Fruit fly (Drosophila melanogaster): Measurements from ENCODE around the gene hoip.

The hoip gene

dm6 chr2L:9700454-9700853 is 863 bp downstream of the hoip start, which contains the start of gene pelo (continued):
- TF ChIP-seq Jarid2 (GFP tag; optimal IDR thresholded peaks at IDR 0.05), result peak; percentile 40
- no peak for TF ChIP-seq ato (GFP tag; IDR thresholded peaks at IDR 0.05; ENCODE audit: partially characterized antibody)
- TF ChIP-seq vvl (GFP tag; IDR thresholded peaks at IDR 0.05), result peak; percentile 81
- peak; percentile 49 for TF ChIP-seq Blimp-1 (GFP tag; optimal IDR thresholded peaks at IDR 0.05)
- no peak for TF ChIP-seq fd64A (GFP tag; optimal IDR thresholded peaks at IDR 0.05)
- TF ChIP-seq CG4282 (GFP tag; optimal IDR thresholded peaks at IDR 0.05), result no peak
- TF ChIP-seq sens-2 (GFP tag; IDR thresholded peaks at IDR 0.05), result no peak
- TF ChIP-seq CG1647 (GFP tag; optimal IDR thresholded peaks at IDR 0.05), result no peak
- TF ChIP-seq sima (GFP tag; optimal IDR thresholded peaks at IDR 0.05), result no peak
- peak; percentile 1 for TF ChIP-seq CG10274 (GFP tag; optimal IDR thresholded peaks at IDR 0.05)
- peak; percentile 28 for TF ChIP-seq CG17568 (GFP tag; optimal IDR thresholded peaks at IDR 0.05)
- TF ChIP-seq ci (GFP tag; IDR thresholded peaks at IDR 0.05), result peak; percentile 53; the same call in 2 of the 3 replicates
- peak; percentile 63 for TF ChIP-seq CG13894 (tag; optimal IDR thresholded peaks at IDR 0.05)
- TF ChIP-seq scrt (GFP tag; optimal IDR thresholded peaks at IDR 0.05), result peak; percentile 66
- peak in 1 of 3 experiments; percentile 2 for TF ChIP-seq Stat92E (GFP tag; optimal IDR thresholded peaks at IDR 0.05)
- TF ChIP-seq CG2678 (tag; optimal IDR thresholded peaks at IDR 0.05), result peak; percentile 75
- TF ChIP-seq CG2202 (tag; optimal IDR thresholded peaks at IDR 0.05), result no peak
- TF ChIP-seq sisA (GFP tag; IDR thresholded peaks at IDR 0.05), result peak; percentile 52; the same call in 1 of the 2 replicates
- peak; percentile 67 for TF ChIP-seq Hr3 (GFP tag; optimal IDR thresholded peaks at IDR 0.05)
- no peak for TF ChIP-seq Mrtf (GFP tag; IDR thresholded peaks at IDR 0.05)
- TF ChIP-seq prd (optimal IDR thresholded peaks at IDR 0.05), result no peak
- TF ChIP-seq prd (GFP tag; IDR thresholded peaks at IDR 0.05), result peak; percentile 84
- no peak for TF ChIP-seq gsb (GFP tag; IDR thresholded peaks at IDR 0.05)
- TF ChIP-seq chinmo (GFP tag; IDR thresholded peaks at IDR 0.05; ENCODE audit: partially characterized antibody), result no peak
- peak; percentile 71 for TF ChIP-seq unpg (GFP tag; optimal IDR thresholded peaks at IDR 0.05)
- peak; percentile 12 for TF ChIP-seq fd96Cb (tag; optimal IDR thresholded peaks at IDR 0.05)
- TF ChIP-seq CG10979 (tag; optimal IDR thresholded peaks at IDR 0.05), result peak; percentile 57
- TF ChIP-seq oc (tag; optimal IDR thresholded peaks at IDR 0.05), result peak; percentile 22
- TF ChIP-seq CG12155 (GFP tag; optimal IDR thresholded peaks at IDR 0.05), result peak; percentile 68
- TF ChIP-seq Hsf (GFP tag; optimal IDR thresholded peaks at IDR 0.05), result peak; percentile 14
- TF ChIP-seq CG4424 (GFP tag; optimal IDR thresholded peaks at IDR 0.05), result peak; percentile 66
- no peak for TF ChIP-seq CG11398 (GFP tag; optimal IDR thresholded peaks at IDR 0.05)
- TF ChIP-seq CG7963 (GFP tag; IDR thresholded peaks at IDR 0.05; ENCODE audit: partially characterized antibody), result no peak
- TF ChIP-seq ems (GFP tag; optimal IDR thresholded peaks at IDR 0.05), result no peak
- no peak for TF ChIP-seq CG10462 (GFP tag; optimal IDR thresholded peaks at IDR 0.05)
- no peak for TF ChIP-seq pan (optimal IDR thresholded peaks at IDR 0.05)
- peak in 1 of 2 experiments; percentile 69 for TF ChIP-seq pan (GFP tag; optimal IDR thresholded peaks at IDR 0.05 in 1 of 2, IDR thresholded peaks at IDR 0.05 in 1 of 2)
- TF ChIP-seq HLH54F (GFP tag; optimal IDR thresholded peaks at IDR 0.05), result no peak
- peak; percentile 46 for TF ChIP-seq CG4820 (GFP tag; optimal IDR thresholded peaks at IDR 0.05)
- peak; percentile 26 for TF ChIP-seq zfh2 (GFP tag; optimal IDR thresholded peaks at IDR 0.05)
- peak; percentile 79 for TF ChIP-seq CG12659 (GFP tag; optimal IDR thresholded peaks at IDR 0.05)
- TF ChIP-seq da (GFP tag; optimal IDR thresholded peaks at IDR 0.05), result no peak
- peak; percentile 43 for TF ChIP-seq CG6254 (GFP tag; optimal IDR thresholded peaks at IDR 0.05)
- TF ChIP-seq CG12236 (GFP tag; optimal IDR thresholded peaks at IDR 0.05), result no peak
- no peak for TF ChIP-seq CG10431 (GFP tag; optimal IDR thresholded peaks at IDR 0.05)
- TF ChIP-seq nom (GFP tag; optimal IDR thresholded peaks at IDR 0.05), result peak; percentile 34
- TF ChIP-seq phol (tag; optimal IDR thresholded peaks at IDR 0.05), result peak; percentile 78
- TF ChIP-seq CG11723 (GFP tag; optimal IDR thresholded peaks at IDR 0.05), result peak; percentile 55
- TF ChIP-seq CG4404 (GFP tag; IDR thresholded peaks at IDR 0.05), result peak; percentile 57
- peak; percentile 73 for TF ChIP-seq CG3281 (GFP tag; optimal IDR thresholded peaks at IDR 0.05)
- TF ChIP-seq CG13775 (GFP tag; optimal IDR thresholded peaks at IDR 0.05), result peak; percentile 81

All from whole organism, embryonic.